Worm (Caenorhabditis elegans) whole organism, L2 larva: ENCODE measurements around the gene ZK185.1.

Source experiments
- egl-27 ChIP-seq: sonication (generic microtip); optimal IDR thresholded peaks from 3 replicates; lab custom pipeline; 2017; ENCODE audit warnings: missing biosample characterization, missing genetic modification reagents, missing genetic modification characterization
- lsy-2 ChIP-seq, 2 experiments: fragments of 150-350 bp in 1 of 2; sonication (generic microtip) in 1 of 2; optimal IDR thresholded peaks; 2 replicates each; lab custom pipeline; 2014 to 2017; ENCODE audit warnings: missing biosample characterization in 2 of 2, missing genetic modification characterization in 2 of 2
- nhr-6 ChIP-seq: fragments of 150-350 bp; optimal IDR thresholded peaks from 2 replicates; lab custom pipeline; 2014; ENCODE audit warnings: missing biosample characterization, missing genetic modification characterization
- unc-55 ChIP-seq: fragments of 150-350 bp; sonication (generic microtip); optimal IDR thresholded peaks from 3 replicates; lab custom pipeline; 2014; ENCODE audit warnings: missing biosample characterization, missing genetic modification reagents, missing genetic modification characterization
- ztf-11 ChIP-seq: sonication (generic microtip); optimal IDR thresholded peaks from 2 replicates; lab custom pipeline; 2017; ENCODE audit warnings: missing biosample characterization, missing genetic modification characterization

- TF ChIP-seq lsy-2 (tag; optimal IDR thresholded peaks at IDR 0.05; lab: Kevin White, UChicago) (no peak), ztf-11 (tag; lab: Kevin White, UChicago) (no peak), egl-27 (no peak), unc-55 (GFP tag; lab: Kevin White, UChicago) (no peak), nhr-6 (tag; lab: Kevin White, UChicago) (no peak)
Measured at ce11 chrIV:4526724-4527123, 21.6 kb upstream of the ZK185.1 start.
